Fruit fly (Drosophila melanogaster) Kc167 (cell line): ENCODE data around the gene CG31245.

Source experiments
- Myc ChIP-seq: fragments of >200 bp; optimal IDR thresholded peaks from 2 replicates; lab custom pipeline; 2017; ENCODE audit warnings: missing external identifiers
- Sin3A ChIP-seq: fragments of >200 bp; optimal IDR thresholded peaks from 2 replicates; lab custom pipeline; 2018; ENCODE audit warnings: missing external identifiers
- h ChIP-seq: fragments of >200 bp; optimal IDR thresholded peaks from 3 replicates; lab custom pipeline; 2018; ENCODE audit warnings: missing external identifiers
- insv ChIP-seq: fragments of >200 bp; optimal IDR thresholded peaks from 3 replicates; lab custom pipeline; 2018; ENCODE audit warnings: missing external identifiers
- psq ChIP-seq: fragments of >200 bp; optimal IDR thresholded peaks from 2 replicates; lab custom pipeline; 2017; ENCODE audit warnings: missing external identifiers
- ttk ChIP-seq: sonication (Bioruptor generic); optimal IDR thresholded peaks from 2 replicates; lab custom pipeline; 2017; ENCODE audit warnings: missing external identifiers

- TF ChIP-seq ttk (lab: Kevin White, UChicago) = no peak
- no peak for TF ChIP-seq Myc (lab: Kevin White, UChicago)
- no peak for TF ChIP-seq psq (lab: Kevin White, UChicago)
- no peak for TF ChIP-seq insv (lab: Kevin White, UChicago)
- TF ChIP-seq h = no peak
- TF ChIP-seq Sin3A (lab: Kevin White, UChicago) = no peak
Observed at dm6 chr3R:19398467-19398866, 21.4 kb upstream of the CG31245 start, which contains the start of gene CG31244.
